Fruit fly (Drosophila melanogaster) whole organism, pupa: ENCODE data around the gene RpL8.

ENCODE experiments used
- CG10348 ChIP-seq: fragments of 200-800 bp; sonication (Bioruptor generic); IDR thresholded peaks from 2 replicates; pipeline ENCODE4 v1.3.6; 2022; ENCODE audit warnings: missing biosample characterization, missing genetic modification characterization
- CG12605 ChIP-seq: fragments of 200-800 bp; sonication (Bioruptor generic); IDR thresholded peaks from 2 replicates; pipeline ENCODE4 v1.3.6; 2022; ENCODE audit warnings: missing biosample characterization, missing genetic modification characterization
- CG13204 ChIP-seq: fragments of 200-800 bp; sonication (Bioruptor generic); optimal IDR thresholded peaks from 2 replicates; lab custom pipeline; 2018; ENCODE audit warnings: missing biosample characterization, mild to moderate bottlenecking, missing genetic modification characterization, moderate library complexity
- CG14655 ChIP-seq: fragments of 200-800 bp; sonication (Bioruptor generic); optimal IDR thresholded peaks from 3 replicates; lab custom pipeline; 2017; ENCODE audit warnings: mild to moderate bottlenecking, missing biosample characterization, missing genetic modification reagents, missing genetic modification characterization
- CG15710 ChIP-seq: fragments of 200-800 bp; sonication (Bioruptor generic); optimal IDR thresholded peaks from 2 replicates; lab custom pipeline; 2018; ENCODE audit warnings: missing biosample characterization, mild to moderate bottlenecking, missing genetic modification characterization, moderate library complexity
- CG17806 ChIP-seq: fragments of 200-800 bp; sonication (Bioruptor generic); optimal IDR thresholded peaks from 2 replicates; lab custom pipeline; 2018; ENCODE audit warnings: missing biosample characterization, mild to moderate bottlenecking, missing genetic modification characterization, moderate library complexity
- CG32121 ChIP-seq: fragments of 200-800 bp; sonication (Bioruptor generic); IDR thresholded peaks from 2 replicates; pipeline ENCODE4 v1.3.6; 2022; ENCODE audit warnings: missing biosample characterization, missing genetic modification characterization
- CG34367 ChIP-seq: fragments of 200-800 bp; sonication (Bioruptor generic); optimal IDR thresholded peaks from 2 replicates; lab custom pipeline; 2018; ENCODE audit warnings: missing biosample characterization, mild to moderate bottlenecking, missing genetic modification characterization
- CG4496 ChIP-seq: fragments of 200-800 bp; sonication (Bioruptor generic); IDR thresholded peaks from 3 replicates; pipeline ENCODE4 v1.3.6; 2022; ENCODE audit warnings: missing biosample characterization, missing genetic modification characterization
- CG8159 ChIP-seq: fragments of 200-800 bp; sonication (Bioruptor generic); optimal IDR thresholded peaks from 3 replicates; lab custom pipeline; 2018; ENCODE audit warnings: missing biosample characterization, mild to moderate bottlenecking, missing genetic modification characterization, moderate library complexity
- CG8301 ChIP-seq: fragments of 200-800 bp; sonication (Bioruptor generic); optimal IDR thresholded peaks from 2 replicates; lab custom pipeline; 2018; ENCODE audit warnings: missing biosample characterization, mild to moderate bottlenecking, missing genetic modification characterization
- CG9948 ChIP-seq: fragments of 200-800 bp; sonication (Bioruptor generic); optimal IDR thresholded peaks from 2 replicates; lab custom pipeline; 2018; ENCODE audit warnings: missing biosample characterization, mild to moderate bottlenecking, missing genetic modification characterization, moderate library complexity
- D1 ChIP-seq: fragments of 200-800 bp; sonication (Bioruptor generic); optimal IDR thresholded peaks from 2 replicates; lab custom pipeline; 2018; ENCODE audit warnings: missing biosample characterization, mild to moderate bottlenecking, missing genetic modification characterization, moderate library complexity
- EcR ChIP-seq: fragments of 200-800 bp; sonication (Bioruptor generic); optimal IDR thresholded peaks from 3 replicates; lab custom pipeline; 2019; ENCODE audit warnings: missing biosample characterization, missing genetic modification characterization, mild to moderate bottlenecking, moderate library complexity, missing genetic modification reagents
- Ets98B ChIP-seq: fragments of 200-800 bp; sonication (Bioruptor generic); IDR thresholded peaks from 2 replicates; pipeline ENCODE4 v1.3.6; 2022; ENCODE audit warnings: missing biosample characterization, missing genetic modification characterization
- Pif1A ChIP-seq: fragments of 200-800 bp; sonication (Bioruptor generic); optimal IDR thresholded peaks from 3 replicates; lab custom pipeline; 2016; ENCODE audit warnings: missing biosample characterization, missing genetic modification characterization
- Pif1B ChIP-seq: fragments of 200-800 bp; sonication (Bioruptor generic); optimal IDR thresholded peaks from 3 replicates; lab custom pipeline; 2016; ENCODE audit warnings: missing biosample characterization, missing genetic modification characterization
- Snoo ChIP-seq: fragments of 200-800 bp; sonication (Bioruptor generic); optimal IDR thresholded peaks from 3 replicates; lab custom pipeline; 2017; ENCODE audit warnings: missing biosample characterization, mild to moderate bottlenecking, missing genetic modification characterization, inconsistent platforms
- fd96Ca ChIP-seq: fragments of 200-800 bp; sonication (Bioruptor generic); IDR thresholded peaks from 3 replicates; pipeline ENCODE4 v1.3.6; 2022; ENCODE audit warnings: missing biosample characterization, missing genetic modification characterization
- gl ChIP-seq: fragments of 200-800 bp; sonication (Bioruptor generic); optimal IDR thresholded peaks from 2 replicates; lab custom pipeline; 2018; ENCODE audit warnings: missing biosample characterization, mild to moderate bottlenecking, missing genetic modification characterization
- rn ChIP-seq: fragments of 200-800 bp; sonication (Bioruptor generic); IDR thresholded peaks from 2 replicates; pipeline ENCODE4 v1.3.6; 2022; ENCODE audit warnings: missing biosample characterization, missing genetic modification characterization

Gene RpL8

dm6 chr3L:2584119-2584805 is 3.0 kb upstream of the RpL8 start:
- TF ChIP-seq CG9948 (tag; lab: Kevin White, UChicago), result peak; percentile 88
- peak; percentile 87 for TF ChIP-seq CG15710
- peak; percentile 31 for TF ChIP-seq Ets98B
- TF ChIP-seq CG34367 (tag; lab: Kevin White, UChicago), result peak; percentile 81
- peak; percentile 89 for TF ChIP-seq CG8159 (tag; lab: Kevin White, UChicago)
- TF ChIP-seq CG14655 (GFP tag; lab: Kevin White, UChicago), result peak; percentile 91
- TF ChIP-seq CG10348 (GFP tag; lab: Robert Waterston, UW), result peak; percentile 65
- TF ChIP-seq rn (GFP tag; lab: Robert Waterston, UW), result no peak
- peak; percentile 79 for TF ChIP-seq EcR (GFP tag; lab: Kevin White, UChicago)
- peak; percentile 51 for TF ChIP-seq Snoo (tag; lab: Kevin White, UChicago)
- TF ChIP-seq gl (tag; lab: Kevin White, UChicago), result peak; percentile 72
- no peak for TF ChIP-seq CG12605
- TF ChIP-seq CG32121 (GFP tag; lab: Robert Waterston, UW), result peak; percentile 71
- TF ChIP-seq Pif1A, result peak; percentile 81
- TF ChIP-seq D1 (tag; lab: Kevin White, UChicago), result no peak
- TF ChIP-seq CG17806 (tag; lab: Kevin White, UChicago), result peak; percentile 77
- no peak; the same call in 1 of the 3 replicates for TF ChIP-seq fd96Ca
- peak; percentile 91 for TF ChIP-seq CG8301
- peak; percentile 75 for TF ChIP-seq CG4496
- TF ChIP-seq CG13204 (GFP tag; lab: Kevin White, UChicago), result peak; percentile 62
- peak; percentile 71 for TF ChIP-seq Pif1B (GFP tag; lab: Kevin White, UChicago)

dm6 chr3L:2584827-2585226 is 2.4 kb upstream of the RpL8 start:
- TF ChIP-seq CG15710 (no peak), CG13204 (GFP tag; lab: Kevin White, UChicago) (no peak), EcR (GFP tag; lab: Kevin White, UChicago) (no peak), Snoo (tag; lab: Kevin White, UChicago) (no peak), Pif1A (no peak), Pif1B (GFP tag; lab: Kevin White, UChicago) (no peak)

dm6 chr3L:2585794-2586741 is 1.2 kb upstream of the RpL8 start, which contains the start of gene msn:
Gene msn, minus strand, starts transcription at chr3L:2586540.
- TF ChIP-seq CG17806 (tag; lab: Kevin White, UChicago) (no peak), CG9948 (tag; lab: Kevin White, UChicago) (no peak), EcR (GFP tag; lab: Kevin White, UChicago) (peak; percentile 51), CG32121 (GFP tag; lab: Robert Waterston, UW) (no peak), Snoo (tag; lab: Kevin White, UChicago) (peak; percentile 2), CG14655 (GFP tag; lab: Kevin White, UChicago) (no peak), CG12605 (0 out of 2 replicates have a peak, but pooled peaks have one; percentile 31), rn (GFP tag; lab: Robert Waterston, UW) (no peak), Pif1B (GFP tag; lab: Kevin White, UChicago) (no peak), CG8301 (no peak), fd96Ca (no peak), gl (tag; lab: Kevin White, UChicago) (no peak), CG8159 (tag; lab: Kevin White, UChicago) (peak; percentile 15), CG4496 (peak; percentile 52), Ets98B (0 out of 2 replicates have a peak, but pooled peaks have one; percentile 14), D1 (tag; lab: Kevin White, UChicago) (no peak), CG34367 (tag; lab: Kevin White, UChicago) (no peak), CG10348 (GFP tag; lab: Robert Waterston, UW) (no peak), CG15710 (no peak), CG13204 (GFP tag; lab: Kevin White, UChicago) (no peak), Pif1A (no peak)

- no peak for TF ChIP-seq gl (tag; lab: Kevin White, UChicago)
- no peak for TF ChIP-seq CG8159 (tag; lab: Kevin White, UChicago)
- no peak for TF ChIP-seq CG15710
- no peak for TF ChIP-seq Pif1A
- no peak for TF ChIP-seq Snoo (tag; lab: Kevin White, UChicago)
- TF ChIP-seq Ets98B, result no peak
- TF ChIP-seq CG9948 (tag; lab: Kevin White, UChicago), result no peak
- TF ChIP-seq CG12605, result no peak
- TF ChIP-seq CG17806 (tag; lab: Kevin White, UChicago), result no peak
- TF ChIP-seq CG34367 (tag; lab: Kevin White, UChicago), result no peak
- no peak for TF ChIP-seq CG8301
- TF ChIP-seq CG4496, result no peak
- no peak for TF ChIP-seq CG13204 (GFP tag; lab: Kevin White, UChicago)
- TF ChIP-seq Pif1B (GFP tag; lab: Kevin White, UChicago), result no peak
- no peak for TF ChIP-seq fd96Ca
- TF ChIP-seq CG14655 (GFP tag; lab: Kevin White, UChicago), result no peak
- TF ChIP-seq D1 (tag; lab: Kevin White, UChicago), result no peak
- TF ChIP-seq EcR (GFP tag; lab: Kevin White, UChicago), result no peak
- no peak for TF ChIP-seq rn (GFP tag; lab: Robert Waterston, UW)
- TF ChIP-seq CG10348 (GFP tag; lab: Robert Waterston, UW), result no peak
These were observed 284 bp downstream of the RpL8 start for dm6 chr3L:2587562-2587918.

dm6 chr3L:2588306-2588705 is 1.1 kb downstream of the RpL8 start:
- TF ChIP-seq Snoo (tag; lab: Kevin White, UChicago) (no peak), EcR (GFP tag; lab: Kevin White, UChicago) (no peak), CG14655 (GFP tag; lab: Kevin White, UChicago) (no peak), CG4496 (0 out of 3 replicates have a peak, but pooled peaks have one; percentile 20), D1 (tag; lab: Kevin White, UChicago) (no peak)
